Fruit fly (Drosophila melanogaster) whole organism, embryonic: ENCODE results near the gene ssp7.

Source experiments
- CG10565 ChIP-seq: fragments of 200-800 bp; sonication (Bioruptor generic); optimal IDR thresholded peaks from 3 replicates; lab custom pipeline; 2016; ENCODE audit warnings: missing biosample characterization, mild to moderate bottlenecking, missing genetic modification characterization
- CG12155 ChIP-seq: fragments of 200-800 bp; sonication (Bioruptor generic); optimal IDR thresholded peaks from 3 replicates; lab custom pipeline; 2016; ENCODE audit warnings: missing biosample characterization, missing genetic modification characterization
- CG12659 ChIP-seq: fragments of 200-800 bp; sonication (Bioruptor generic); optimal IDR thresholded peaks from 3 replicates; lab custom pipeline; 2017; ENCODE audit warnings: mild to moderate bottlenecking, missing biosample characterization, missing genetic modification reagents, missing genetic modification characterization
- CG14860 ChIP-seq: fragments of 200-800 bp; sonication (Bioruptor generic); IDR thresholded peaks from 3 replicates; pipeline ENCODE4 v1.3.6; 2022; ENCODE audit warnings: missing biosample characterization, missing genetic modification characterization; ENCODE audit not compliant: partially characterized antibody
- CG15479 ChIP-seq: fragments of 200-800 bp; sonication (Bioruptor generic); optimal IDR thresholded peaks from 3 replicates; lab custom pipeline; 2019; ENCODE audit warnings: missing biosample characterization, mild to moderate bottlenecking, missing genetic modification characterization, moderate library complexity
- CG15514 ChIP-seq: fragments of 200-800 bp; sonication (Bioruptor generic); optimal IDR thresholded peaks from 3 replicates; lab custom pipeline; 2017; ENCODE audit warnings: missing biosample characterization, missing genetic modification characterization, mild to moderate bottlenecking, moderate library complexity, missing genetic modification reagents
- CG16863 ChIP-seq: fragments of 200-800 bp; sonication (Bioruptor generic); optimal IDR thresholded peaks from 3 replicates; lab custom pipeline; 2016; ENCODE audit warnings: missing biosample characterization, missing genetic modification characterization
- CG2120 ChIP-seq: fragments of 200-800 bp; sonication (Bioruptor generic); optimal IDR thresholded peaks from 3 replicates; lab custom pipeline; 2016; ENCODE audit warnings: missing biosample characterization, missing genetic modification characterization
- CG3163 ChIP-seq: fragments of 200-800 bp; sonication (Bioruptor generic); optimal IDR thresholded peaks from 3 replicates; lab custom pipeline; 2016; ENCODE audit warnings: missing biosample characterization, missing genetic modification characterization
- CG3838 ChIP-seq: fragments of 200-800 bp; sonication (Bioruptor generic); optimal IDR thresholded peaks from 3 replicates; lab custom pipeline; 2016; ENCODE audit warnings: missing biosample characterization, missing genetic modification characterization
- CG4404 ChIP-seq: fragments of 200-800 bp; sonication (Bioruptor generic); IDR thresholded peaks from 2 replicates; pipeline ENCODE4 v1.3.6; 2022; ENCODE audit warnings: missing biosample characterization, missing genetic modification characterization
- CG6689 ChIP-seq: fragments of 200-800 bp; sonication (Bioruptor generic); IDR thresholded peaks from 2 replicates; pipeline ENCODE4 v1.3.6; 2022; ENCODE audit warnings: missing biosample characterization, missing genetic modification characterization
- CG7987 ChIP-seq: fragments of 200-800 bp; sonication (Bioruptor generic); optimal IDR thresholded peaks from 2 replicates; lab custom pipeline; 2018; ENCODE audit warnings: missing biosample characterization, mild to moderate bottlenecking, missing genetic modification characterization, moderate library complexity
- CG8281 ChIP-seq: fragments of 200-800 bp; sonication (Bioruptor generic); optimal IDR thresholded peaks from 2 replicates; lab custom pipeline; 2018; ENCODE audit warnings: missing biosample characterization, mild to moderate bottlenecking, missing genetic modification characterization, moderate library complexity
- CG8388 ChIP-seq: fragments of 200-800 bp; sonication (Bioruptor generic); optimal IDR thresholded peaks from 2 replicates; lab custom pipeline; 2019; ENCODE audit warnings: missing biosample characterization, mild to moderate bottlenecking, missing genetic modification characterization, moderate library complexity
- CG9727 ChIP-seq: fragments of 200-800 bp; sonication (Bioruptor generic); optimal IDR thresholded peaks from 3 replicates; lab custom pipeline; 2017; ENCODE audit warnings: missing biosample characterization, mild to moderate bottlenecking, missing genetic modification characterization
- CHES-1-like ChIP-seq: fragments of 200-800 bp; sonication (Bioruptor generic); optimal IDR thresholded peaks from 2 replicates; lab custom pipeline; 2016; ENCODE audit warnings: missing biosample characterization, missing genetic modification characterization
- Dll ChIP-seq: fragments of 200-800 bp; sonication (Bioruptor generic); IDR thresholded peaks from 4 replicates; pipeline ENCODE4 v1.3.6; 2022; ENCODE audit warnings: missing biosample characterization, missing genetic modification characterization; ENCODE audit not compliant: partially characterized antibody
- Doc3 ChIP-seq: fragments of 200-800 bp; sonication (Bioruptor generic); IDR thresholded peaks from 3 replicates; pipeline ENCODE4 v1.3.6; 2022; ENCODE audit warnings: missing biosample characterization, missing genetic modification characterization; ENCODE audit not compliant: partially characterized antibody
- Dp ChIP-seq: fragments of 200-800 bp; sonication (Bioruptor generic); optimal IDR thresholded peaks from 2 replicates; lab custom pipeline; 2018; ENCODE audit warnings: missing biosample characterization, mild to moderate bottlenecking, missing genetic modification characterization, moderate library complexity
- Ets65A ChIP-seq: fragments of 200-800 bp; sonication (Bioruptor generic); peaks from one replicate; lab custom pipeline; 2016; ENCODE audit warnings: missing biosample characterization, missing genetic modification characterization
- H15 ChIP-seq: fragments of 200-800 bp; sonication (Bioruptor generic); IDR thresholded peaks from 3 replicates; pipeline ENCODE4 v1.3.6; 2022; ENCODE audit warnings: missing biosample characterization, missing genetic modification characterization
- HLH54F ChIP-seq: fragments of 200-800 bp; sonication (Bioruptor generic); optimal IDR thresholded peaks from 3 replicates; lab custom pipeline; 2016; ENCODE audit warnings: missing biosample characterization, missing genetic modification characterization
- Hand ChIP-seq: fragments of 200-800 bp; sonication (Bioruptor generic); optimal IDR thresholded peaks from 2 replicates; lab custom pipeline; 2017; ENCODE audit warnings: mild to moderate bottlenecking, missing biosample characterization, missing genetic modification reagents, missing genetic modification characterization
- Opbp ChIP-seq: fragments of 200-800 bp; sonication (Bioruptor generic); IDR thresholded peaks from 3 replicates; pipeline ENCODE4 v1.3.6; 2022; ENCODE audit warnings: missing biosample characterization, missing genetic modification characterization; ENCODE audit not compliant: partially characterized antibody
- Poxn ChIP-seq: fragments of 200-800 bp; sonication (Bioruptor generic); IDR thresholded peaks from 2 replicates; pipeline ENCODE4 v1.3.6; 2022; ENCODE audit warnings: missing biosample characterization, missing genetic modification characterization
- Scr ChIP-seq: fragments of 200-800 bp; sonication (Bioruptor generic); IDR thresholded peaks from 2 replicates; pipeline ENCODE4 v1.3.6; 2022; ENCODE audit warnings: missing biosample characterization, missing genetic modification characterization; ENCODE audit not compliant: partially characterized antibody
- Sry-δ ChIP-seq: fragments of 200-800 bp; sonication (Bioruptor generic); optimal IDR thresholded peaks from 2 replicates; lab custom pipeline; 2016; ENCODE audit warnings: missing biosample characterization, missing genetic modification characterization
- ato ChIP-seq: fragments of 200-800 bp; sonication (Bioruptor generic); IDR thresholded peaks from 2 replicates; pipeline ENCODE4 v1.3.6; 2022; ENCODE audit warnings: missing biosample characterization, missing genetic modification characterization; ENCODE audit not compliant: partially characterized antibody
- dimm ChIP-seq: fragments of 200-800 bp; sonication (Bioruptor generic); IDR thresholded peaks from 2 replicates; pipeline ENCODE4 v1.3.6; 2022; ENCODE audit warnings: missing biosample characterization, missing genetic modification characterization
- dm ChIP-seq: fragments of 200-800 bp; sonication (Bioruptor generic); optimal IDR thresholded peaks from 3 replicates; lab custom pipeline; 2016; ENCODE audit warnings: missing biosample characterization, missing genetic modification characterization
- hbn ChIP-seq: fragments of 200-800 bp; sonication (Bioruptor generic); IDR thresholded peaks from 2 replicates; pipeline ENCODE4 v1.3.6; 2022; ENCODE audit warnings: missing biosample characterization, missing genetic modification characterization; ENCODE audit not compliant: partially characterized antibody
- hth ChIP-seq: fragments of >200 bp; optimal IDR thresholded peaks from 2 replicates; lab custom pipeline; 2017; ENCODE audit warnings: inconsistent platforms
- insv ChIP-seq, 2 experiments: fragments of 200-800 bp; sonication (Bioruptor generic); optimal IDR thresholded peaks; 3 replicates each; lab custom pipeline; 2016 to 2018; ENCODE audit warnings: missing biosample characterization in 2 of 2, missing genetic modification characterization in 2 of 2
- knrl ChIP-seq: fragments of 200-800 bp; sonication (Bioruptor generic); IDR thresholded peaks from 3 replicates; pipeline ENCODE4 v1.3.6; 2022; ENCODE audit warnings: missing biosample characterization, missing genetic modification characterization; ENCODE audit not compliant: partially characterized antibody
- lilli ChIP-seq: fragments of 200-800 bp; sonication (Bioruptor generic); optimal IDR thresholded peaks from 3 replicates; lab custom pipeline; 2016; ENCODE audit warnings: missing biosample characterization, missing genetic modification characterization
- nerfin-2 ChIP-seq: fragments of 200-800 bp; sonication (Bioruptor generic); IDR thresholded peaks from 2 replicates; pipeline ENCODE4 v1.3.6; 2022; ENCODE audit warnings: missing biosample characterization, missing genetic modification characterization; ENCODE audit not compliant: partially characterized antibody
- nom ChIP-seq: fragments of 200-800 bp; sonication (Bioruptor generic); optimal IDR thresholded peaks from 2 replicates; lab custom pipeline; 2017; ENCODE audit warnings: missing biosample characterization, missing genetic modification characterization, mild to moderate bottlenecking, moderate library complexity, missing genetic modification reagents
- repo ChIP-seq: fragments of 200-800 bp; sonication (Bioruptor generic); optimal IDR thresholded peaks from 2 replicates; lab custom pipeline; 2016; ENCODE audit warnings: missing biosample characterization, missing genetic modification characterization
- row ChIP-seq: fragments of 200-800 bp; sonication (Bioruptor generic); IDR thresholded peaks from 3 replicates; pipeline ENCODE4 v1.3.6; 2022; ENCODE audit warnings: missing biosample characterization, missing genetic modification characterization
- salm ChIP-seq: fragments of 200-800 bp; sonication (Bioruptor generic); optimal IDR thresholded peaks from 2 replicates; lab custom pipeline; 2018; ENCODE audit warnings: missing biosample characterization, mild to moderate bottlenecking, missing genetic modification characterization
- so ChIP-seq: fragments of 200-800 bp; sonication (Bioruptor generic); IDR thresholded peaks from 3 replicates; pipeline ENCODE4 v1.3.6; 2022; ENCODE audit warnings: missing biosample characterization, missing genetic modification characterization
- sob ChIP-seq: fragments of 200-800 bp; sonication (Bioruptor generic); IDR thresholded peaks from 2 replicates; pipeline ENCODE4 v1.3.6; 2022; ENCODE audit warnings: missing biosample characterization, missing genetic modification characterization
- trem ChIP-seq: fragments of 200-800 bp; optimal IDR thresholded peaks from 3 replicates; lab custom pipeline; 2019; ENCODE audit warnings: missing biosample characterization, mild to moderate bottlenecking, missing genetic modification characterization, moderate library complexity
- twi ChIP-seq: fragments of 200-800 bp; optimal IDR thresholded peaks from 2 replicates; lab custom pipeline; 2019; ENCODE audit warnings: missing biosample characterization, mild to moderate bottlenecking, missing genetic modification characterization, moderate library complexity
- unc-4 ChIP-seq: fragments of 200-800 bp; sonication (Bioruptor generic); IDR thresholded peaks from 2 replicates; pipeline ENCODE4 v1.3.6; 2022; ENCODE audit warnings: missing biosample characterization, missing genetic modification characterization; ENCODE audit not compliant: partially characterized antibody
- vnd ChIP-seq: fragments of 200-800 bp; sonication (Bioruptor generic); IDR thresholded peaks from 3 replicates; pipeline ENCODE4 v1.3.6; 2022; ENCODE audit warnings: missing biosample characterization, missing genetic modification characterization; ENCODE audit not compliant: partially characterized antibody
- zen2 ChIP-seq: fragments of 200-800 bp; sonication (Bioruptor generic); IDR thresholded peaks from 3 replicates; pipeline ENCODE4 v1.3.6; 2022; ENCODE audit warnings: missing biosample characterization, missing genetic modification characterization; ENCODE audit not compliant: partially characterized antibody

ssp7 gene

DNA sequence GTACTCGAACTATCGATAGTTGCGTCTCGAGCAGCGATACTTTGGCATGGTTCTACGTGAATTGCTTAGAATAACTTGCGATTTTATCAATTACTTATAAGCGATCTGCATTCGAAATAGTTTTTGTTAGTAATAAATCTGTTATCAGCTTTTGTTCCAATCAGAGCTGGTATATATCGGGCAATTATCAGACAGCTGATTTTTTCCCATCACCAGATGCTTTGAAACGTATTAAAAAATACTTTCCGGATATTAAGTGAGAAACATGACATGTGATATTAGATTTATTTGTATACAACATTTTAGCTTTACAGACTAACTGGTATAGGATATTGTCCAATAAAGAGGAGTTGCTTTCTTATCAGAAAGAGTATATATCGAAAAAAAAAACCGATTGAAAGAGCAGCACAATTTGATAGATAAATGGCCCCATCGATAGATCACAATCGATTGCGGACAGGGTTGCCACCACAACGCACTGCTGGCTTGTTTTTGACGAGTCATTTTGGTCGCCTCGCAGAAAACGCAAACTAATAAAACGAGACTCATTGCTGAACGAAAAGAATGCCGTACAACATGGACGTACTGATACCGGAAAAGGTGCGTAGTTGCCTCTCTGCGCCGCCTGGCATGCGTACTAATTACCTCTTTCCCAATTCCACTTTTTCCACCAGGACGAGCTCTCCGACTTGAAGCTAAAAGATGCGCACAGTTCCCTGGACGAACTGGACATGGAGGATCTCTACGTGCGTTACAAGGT, 15.1 kb downstream of the ssp7 start, which contains the start of gene Rpt3 (continued):
- TF ChIP-seq CG12659 (GFP tag; lab: Kevin White, UChicago) = peak; percentile 44
- TF ChIP-seq twi = no peak
- no peak for TF ChIP-seq Hand (GFP tag; lab: Kevin White, UChicago)
- no peak for TF ChIP-seq CG3838 (GFP tag; lab: Kevin White, UChicago)
- TF ChIP-seq Scr (GFP tag; lab: Robert Waterston, UW) = peak; percentile 88
- peak; percentile 83 for TF ChIP-seq knrl
- no peak for TF ChIP-seq hth
- TF ChIP-seq lilli (GFP tag; lab: Kevin White, UChicago) = peak; percentile 24
- TF ChIP-seq H15 (GFP tag; lab: Robert Waterston, UW) = no peak
- no peak for TF ChIP-seq CG3163 (GFP tag; lab: Kevin White, UChicago)
- peak; percentile 55; the same call in 2 of the 3 replicates for TF ChIP-seq row (GFP tag; lab: Robert Waterston, UW)
- TF ChIP-seq CG6689 (GFP tag; lab: Robert Waterston, UW) = 0 out of 2 replicates have a peak, but pooled peaks have one; percentile 12
- TF ChIP-seq Dp = peak; percentile 15
- TF ChIP-seq Opbp = peak; percentile 67
- no peak for TF ChIP-seq CG12155
- no peak for TF ChIP-seq CG7987
- TF ChIP-seq so (GFP tag; lab: Robert Waterston, UW) = no peak
- TF ChIP-seq CG2120 = peak; percentile 27
- TF ChIP-seq dimm (GFP tag; lab: Robert Waterston, UW) = no peak
- peak; percentile 82; the same call in 2 of the 3 replicates for TF ChIP-seq CG14860 (GFP tag; lab: Robert Waterston, UW)
- no peak for TF ChIP-seq sob (GFP tag; lab: Robert Waterston, UW)
- no peak for TF ChIP-seq CG4404 (GFP tag; lab: Robert Waterston, UW)
- peak; percentile 43; the same call in 1 of the 2 replicates for TF ChIP-seq ato (GFP tag; lab: Robert Waterston, UW)
- peak; percentile 75 for TF ChIP-seq Doc3 (GFP tag; lab: Robert Waterston, UW)
- TF ChIP-seq dm (GFP tag; lab: Kevin White, UChicago) = no peak
- TF ChIP-seq CHES-1-like (GFP tag; lab: Kevin White, UChicago) = peak; percentile 4
- no peak for TF ChIP-seq Poxn (GFP tag; lab: Robert Waterston, UW)
- no peak for TF ChIP-seq salm (tag; lab: Kevin White, UChicago)
- TF ChIP-seq CG15514 = no peak
- no peak for TF ChIP-seq CG10565
- TF ChIP-seq nom (GFP tag; lab: Kevin White, UChicago) = no peak
- TF ChIP-seq CG9727 (GFP tag; lab: Kevin White, UChicago) = no peak
- peak; percentile 68; the same call in 1 of the 3 replicates for TF ChIP-seq zen2 (GFP tag; lab: Robert Waterston, UW)
- no peak for TF ChIP-seq CG8388
- TF ChIP-seq repo (GFP tag; lab: Kevin White, UChicago) = no peak
- TF ChIP-seq HLH54F (GFP tag; lab: Kevin White, UChicago) = peak; percentile 2
- TF ChIP-seq Ets65A (GFP tag; lab: Kevin White, UChicago) = peak; percentile 40
- peak; percentile 47; the same call in 1 of the 2 replicates for TF ChIP-seq nerfin-2 (GFP tag; lab: Robert Waterston, UW)
- TF ChIP-seq trem = peak; percentile 30
- TF ChIP-seq CG16863 = peak; percentile 59
- peak; percentile 63 for TF ChIP-seq hbn (GFP tag; lab: Robert Waterston, UW)
- peak; percentile 66 to 96 for TF ChIP-seq insv (GFP tag; optimal IDR thresholded peaks at IDR 0.05; lab: Kevin White, UChicago)
- TF ChIP-seq unc-4 = peak; percentile 76
- peak; percentile 86 for TF ChIP-seq Dll
- TF ChIP-seq vnd (GFP tag; lab: Robert Waterston, UW) = peak; percentile 77; the same call in 2 of the 3 replicates
- TF ChIP-seq CG8281 (tag; lab: Kevin White, UChicago) = no peak
- TF ChIP-seq Sry-δ = peak; percentile 90
- TF ChIP-seq CG15479 (GFP tag; lab: Kevin White, UChicago) = no peak
